Worm (Caenorhabditis elegans) whole organism, mixed stage, embryonic: ENCODE data around the gene Y39B6A.7.

Experiments used
- M03D4.4 ChIP-seq: sonication (generic microtip); optimal IDR thresholded peaks from 2 replicates; lab custom pipeline; 2017; ENCODE audit warnings: mild to moderate bottlenecking, missing genetic modification characterization, missing compliant biosample characterization
- bed-3 ChIP-seq: fragments of 200-800 bp; sonication (Bioruptor generic); optimal IDR thresholded peaks from 3 replicates; lab custom pipeline; 2018; ENCODE audit warnings: mild to moderate bottlenecking, missing genetic modification characterization, moderate library complexity, missing compliant biosample characterization
- blmp-1 ChIP-seq: fragments of 150-350 bp; optimal IDR thresholded peaks from 2 replicates; lab custom pipeline; 2014; ENCODE audit warnings: missing biosample characterization, missing genetic modification characterization
- ceh-39 ChIP-seq: fragments of 150-350 bp; optimal IDR thresholded peaks from 2 replicates; lab custom pipeline; 2014; ENCODE audit warnings: missing biosample characterization, missing genetic modification characterization
- ceh-43 ChIP-seq: fragments of 200-800 bp; sonication (Bioruptor generic); optimal IDR thresholded peaks from 2 replicates; lab custom pipeline; 2018; ENCODE audit warnings: mild to moderate bottlenecking, missing genetic modification characterization, moderate library complexity, missing compliant biosample characterization
- ceh-83 ChIP-seq: fragments of 200-800 bp; sonication (Bioruptor generic); optimal IDR thresholded peaks from 2 replicates; lab custom pipeline; 2018; ENCODE audit warnings: mild to moderate bottlenecking, missing genetic modification characterization, missing compliant biosample characterization
- ces-1 ChIP-seq: fragments of 150-350 bp; optimal IDR thresholded peaks from 2 replicates; lab custom pipeline; 2014; ENCODE audit warnings: missing biosample characterization, missing genetic modification reagents, missing genetic modification characterization
- cnd-1 ChIP-seq: fragments of 200-800 bp; sonication (Bioruptor generic); optimal IDR thresholded peaks from 2 replicates; lab custom pipeline; 2018; ENCODE audit warnings: mild to moderate bottlenecking, missing genetic modification characterization, missing compliant biosample characterization
- drap-1 ChIP-seq: fragments of 200-800 bp; sonication (Bioruptor generic); optimal IDR thresholded peaks from 3 replicates; lab custom pipeline; 2018; ENCODE audit warnings: mild to moderate bottlenecking, missing genetic modification characterization, missing compliant biosample characterization
- elt-1 ChIP-seq: sonication (generic microtip); optimal IDR thresholded peaks from 2 replicates; lab custom pipeline; 2017; ENCODE audit warnings: missing genetic modification characterization, mild to moderate bottlenecking, missing compliant biosample characterization, antibody characterized with exemption, moderate library complexity, borderline replicate concordance; ENCODE audit not compliant: insufficient read depth
- elt-3 ChIP-seq: fragments of 150-350 bp; optimal IDR thresholded peaks from 2 replicates; lab custom pipeline; 2014; ENCODE audit warnings: missing biosample characterization, missing genetic modification characterization
- flh-1 ChIP-seq: fragments of 200-800 bp; sonication (Bioruptor generic); optimal IDR thresholded peaks from 2 replicates; lab custom pipeline; 2018; ENCODE audit warnings: mild to moderate bottlenecking, missing genetic modification characterization, moderate library complexity, missing compliant biosample characterization
- ham-2 ChIP-seq: fragments of 200-800 bp; sonication (Bioruptor generic); optimal IDR thresholded peaks from 2 replicates; lab custom pipeline; 2018; ENCODE audit warnings: mild to moderate bottlenecking, missing genetic modification characterization, missing compliant biosample characterization
- hlh-1 ChIP-seq: fragments of 150-350 bp; optimal IDR thresholded peaks from 2 replicates; lab custom pipeline; 2014; ENCODE audit warnings: missing biosample characterization, missing genetic modification reagents, missing genetic modification characterization
- lin-13 ChIP-seq: fragments of 150-350 bp; optimal IDR thresholded peaks from 2 replicates; lab custom pipeline; 2014; ENCODE audit warnings: missing biosample characterization, missing genetic modification characterization
- lin-32 ChIP-seq: fragments of 200-800 bp; sonication (Bioruptor generic); optimal IDR thresholded peaks from 2 replicates; lab custom pipeline; 2018; ENCODE audit warnings: mild to moderate bottlenecking, missing genetic modification characterization, missing compliant biosample characterization
- mab-5 ChIP-seq: fragments of 150-350 bp; optimal IDR thresholded peaks from 2 replicates; lab custom pipeline; 2014; ENCODE audit warnings: missing biosample characterization, missing genetic modification characterization
- mep-1 ChIP-seq: fragments of 150-350 bp; optimal IDR thresholded peaks from 2 replicates; lab custom pipeline; 2017; ENCODE audit warnings: missing biosample characterization, missing genetic modification reagents, missing genetic modification characterization, inconsistent platforms
- mls-2 ChIP-seq: sonication (generic microtip); optimal IDR thresholded peaks from 2 replicates; lab custom pipeline; 2016; ENCODE audit warnings: mild to moderate bottlenecking, missing genetic modification characterization, moderate library complexity, missing compliant biosample characterization
- nhr-2 ChIP-seq: fragments of 150-350 bp; optimal IDR thresholded peaks from 2 replicates; lab custom pipeline; 2014; ENCODE audit warnings: missing biosample characterization, missing genetic modification characterization
- nhr-237 ChIP-seq: fragments of 150-350 bp; optimal IDR thresholded peaks from 2 replicates; lab custom pipeline; 2014; ENCODE audit warnings: missing biosample characterization, missing genetic modification characterization
- nhr-76 ChIP-seq: sonication (generic microtip); optimal IDR thresholded peaks from 2 replicates; lab custom pipeline; 2017; ENCODE audit warnings: missing biosample characterization, missing genetic modification characterization
- pha-4 ChIP-seq: fragments of 150-350 bp; optimal IDR thresholded peaks from 2 replicates; lab custom pipeline; 2018; ENCODE audit warnings: missing biosample characterization, missing genetic modification reagents, missing genetic modification characterization
- sem-2 ChIP-seq: fragments of 200-800 bp; sonication (Bioruptor generic); optimal IDR thresholded peaks from 2 replicates; lab custom pipeline; 2018; ENCODE audit warnings: mild to moderate bottlenecking, missing genetic modification characterization, missing compliant biosample characterization
- snpc-4 ChIP-seq: fragments of 150-350 bp; optimal IDR thresholded peaks from 2 replicates; lab custom pipeline; 2014; ENCODE audit warnings: missing biosample characterization, missing genetic modification characterization
- sptf-1 ChIP-seq: sonication (generic microtip); optimal IDR thresholded peaks from 2 replicates; lab custom pipeline; 2017; ENCODE audit warnings: mild to moderate bottlenecking, missing genetic modification characterization, moderate library complexity, missing compliant biosample characterization
- tbx-8 ChIP-seq: fragments of 200-800 bp; sonication (Bioruptor generic); optimal IDR thresholded peaks from 2 replicates; lab custom pipeline; 2018; ENCODE audit warnings: mild to moderate bottlenecking, missing genetic modification characterization, moderate library complexity, missing compliant biosample characterization
- unc-120 ChIP-seq: sonication (generic microtip); optimal IDR thresholded peaks from 2 replicates; lab custom pipeline; 2017; ENCODE audit warnings: missing genetic modification characterization, missing compliant biosample characterization; ENCODE audit not compliant: poor library complexity, severe bottlenecking
- unc-39 ChIP-seq: fragments of 150-350 bp; optimal IDR thresholded peaks from 2 replicates; lab custom pipeline; 2014; ENCODE audit warnings: missing biosample characterization, missing genetic modification characterization
- unc-62 ChIP-seq: fragments of 150-350 bp; optimal IDR thresholded peaks from 2 replicates; lab custom pipeline; 2014; ENCODE audit warnings: missing biosample characterization, missing genetic modification reagents, missing genetic modification characterization
- zip-8 ChIP-seq: fragments of 150-350 bp; optimal IDR thresholded peaks from 2 replicates; lab custom pipeline; 2014; ENCODE audit warnings: missing biosample characterization, missing genetic modification characterization
- ztf-11 ChIP-seq: fragments of 150-350 bp; optimal IDR thresholded peaks from 2 replicates; lab custom pipeline; 2014; ENCODE audit warnings: missing biosample characterization, missing genetic modification characterization

The Y39B6A.7 gene

ce11 chrV:19177804-19178203 lies 28.8 kb upstream of the Y39B6A.7 start:
- TF ChIP-seq sptf-1: no peak
- TF ChIP-seq unc-120 (tag; lab: Kevin White, UChicago): no peak
- TF ChIP-seq snpc-4 (tag; lab: Kevin White, UChicago): no peak
- no peak for TF ChIP-seq zip-8 (tag; lab: Kevin White, UChicago)
- TF ChIP-seq elt-3 (tag; lab: Kevin White, UChicago): no peak
- TF ChIP-seq hlh-1 (tag; lab: Kevin White, UChicago): no peak

DNA sequence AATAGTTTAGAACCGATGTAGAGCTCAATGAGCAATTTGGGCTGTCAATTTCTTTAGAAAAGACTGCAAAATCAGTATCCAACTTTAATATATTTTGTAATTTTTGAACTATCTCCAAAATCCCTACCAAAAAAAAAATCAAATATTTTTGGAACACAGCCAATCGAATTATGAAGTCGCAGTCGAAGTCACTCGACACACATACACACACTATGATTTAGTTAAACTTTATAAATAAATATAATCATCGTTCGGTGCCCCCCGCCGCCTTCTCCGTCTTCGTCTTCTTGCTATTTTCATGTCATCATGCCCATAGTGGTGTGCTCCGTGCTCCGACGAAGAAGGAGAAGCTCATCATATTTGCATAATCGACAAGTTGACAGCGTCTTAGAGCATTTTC lies 28.1 kb upstream of the Y39B6A.7 start:
- TF ChIP-seq zip-8 (tag; lab: Kevin White, UChicago) (no peak), nhr-237 (no peak), ces-1 (GFP tag; lab: Kevin White, UChicago) (peak; percentile 85)

ce11 chrV:19175714-19176113 lies 26.8 kb upstream of the Y39B6A.7 start:
- TF ChIP-seq lin-13 (tag; lab: Kevin White, UChicago): no peak
- no peak for TF ChIP-seq ceh-39
- TF ChIP-seq unc-39 (tag; lab: Kevin White, UChicago): no peak
- no peak for TF ChIP-seq ceh-83 (GFP tag; lab: Kevin White, UChicago)
- TF ChIP-seq ces-1 (GFP tag; lab: Kevin White, UChicago): no peak
- TF ChIP-seq mls-2 (tag; lab: Kevin White, UChicago): no peak
- TF ChIP-seq unc-62 (GFP tag; lab: Kevin White, UChicago): no peak
- no peak for TF ChIP-seq flh-1 (GFP tag; lab: Kevin White, UChicago)
- TF ChIP-seq bed-3 (GFP tag; lab: Kevin White, UChicago): no peak
- TF ChIP-seq nhr-76 (tag; lab: Kevin White, UChicago): no peak
- TF ChIP-seq mep-1: no peak
- no peak for TF ChIP-seq drap-1 (GFP tag; lab: Kevin White, UChicago)
- TF ChIP-seq nhr-2 (tag; lab: Kevin White, UChicago): no peak
- no peak for TF ChIP-seq blmp-1 (tag; lab: Kevin White, UChicago)
- no peak for TF ChIP-seq unc-120 (tag; lab: Kevin White, UChicago)
- no peak for TF ChIP-seq tbx-8
- TF ChIP-seq zip-8 (tag; lab: Kevin White, UChicago): no peak
- TF ChIP-seq elt-1: no peak
- no peak for TF ChIP-seq M03D4.4 (tag; lab: Kevin White, UChicago)
- no peak for TF ChIP-seq sem-2 (GFP tag; lab: Kevin White, UChicago)

DNA sequence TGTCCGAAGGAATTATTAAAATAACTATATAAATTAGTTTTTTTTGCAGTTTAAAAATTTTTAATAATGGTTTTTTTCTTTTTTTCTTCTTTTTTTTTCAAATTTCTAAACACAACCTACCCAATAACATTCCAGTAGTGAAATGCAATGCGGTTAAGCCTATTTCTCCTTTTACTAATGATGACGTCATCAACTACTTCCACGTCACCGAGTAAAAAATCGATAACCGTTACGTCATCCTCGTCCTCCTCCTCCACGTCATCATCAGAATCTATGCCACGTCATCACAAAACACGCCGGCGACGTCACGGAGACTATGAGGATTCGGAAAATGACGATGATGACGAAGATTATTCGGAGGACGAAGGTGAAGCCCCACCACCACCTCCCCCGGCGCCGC lies 25.7 kb upstream of the Y39B6A.7 start, which contains the start of gene hot-2:
Gene hot-2 (plus strand): TSS at position 134 of the 400 bp plus-strand sequence.
- TF ChIP-seq ztf-11 (tag; lab: Kevin White, UChicago): no peak
- TF ChIP-seq zip-8 (tag; lab: Kevin White, UChicago): peak; percentile 98
- no peak for TF ChIP-seq ceh-43 (GFP tag; lab: Kevin White, UChicago)

- TF ChIP-seq ceh-39 (no peak), cnd-1 (no peak), blmp-1 (tag; lab: Kevin White, UChicago) (no peak), bed-3 (GFP tag; lab: Kevin White, UChicago) (no peak), ham-2 (GFP tag; lab: Kevin White, UChicago) (no peak), sem-2 (GFP tag; lab: Kevin White, UChicago) (no peak), drap-1 (GFP tag; lab: Kevin White, UChicago) (no peak), elt-3 (tag; lab: Kevin White, UChicago) (no peak), mep-1 (no peak), lin-32 (GFP tag; lab: Kevin White, UChicago) (no peak), pha-4 (tag; lab: Kevin White, UChicago) (no peak), hlh-1 (tag; lab: Kevin White, UChicago) (no peak), unc-62 (GFP tag; lab: Kevin White, UChicago) (no peak), mab-5 (tag; lab: Kevin White, UChicago) (no peak), ces-1 (GFP tag; lab: Kevin White, UChicago) (no peak), mls-2 (tag; lab: Kevin White, UChicago) (no peak)
These were observed 9.7 kb upstream of the Y39B6A.7 start, which contains the start of gene Y39B6A.5 for ce11 chrV:19158664-19159063. Gene Y39B6A.5 (minus strand): TSS chrV:19158877.
